Worm (Caenorhabditis elegans) whole organism, late embryonic: ENCODE results near the gene isp-1.

ENCODE experiments used
- elt-4 ChIP-seq: sonication (generic microtip); optimal IDR thresholded peaks from 2 replicates; lab custom pipeline; 2016; ENCODE audit warnings: missing genetic modification characterization, missing compliant biosample characterization
- fkh-10 ChIP-seq: fragments of 150-350 bp; optimal IDR thresholded peaks from 2 replicates; lab custom pipeline; 2014; ENCODE audit warnings: missing biosample characterization, missing genetic modification reagents, missing genetic modification characterization
- madf-2 ChIP-seq: sonication (generic microtip); optimal IDR thresholded peaks from 2 replicates; lab custom pipeline; 2017; ENCODE audit warnings: missing genetic modification characterization, missing compliant biosample characterization
- pha-4 ChIP-seq: fragments of 150-350 bp; optimal IDR thresholded peaks from 2 replicates; lab custom pipeline; 2018; ENCODE audit warnings: missing biosample characterization, missing genetic modification reagents, missing genetic modification characterization
- tbx-2 ChIP-seq: sonication (generic microtip); optimal IDR thresholded peaks from 2 replicates; lab custom pipeline; 2016; ENCODE audit warnings: missing genetic modification characterization, missing compliant biosample characterization

ce11 chrIV:8159995-8160394 is 24.1 kb upstream of the isp-1 start:
- TF ChIP-seq pha-4 (tag; lab: Kevin White, UChicago) (no peak), tbx-2 (tag; lab: Kevin White, UChicago) (no peak), elt-4 (no peak), fkh-10 (no peak), madf-2 (tag; lab: Kevin White, UChicago) (no peak)
